Worm (Caenorhabditis elegans): ENCODE measurements around the gene C18D11.6.

- TF ChIP-seq fkh-10 (GFP tag; optimal IDR thresholded peaks at IDR 0.05), result no peak
- no peak for TF ChIP-seq pha-4 (tag; optimal IDR thresholded peaks at IDR 0.05)
- no peak for TF ChIP-seq sox-2 (GFP tag; IDR thresholded peaks at IDR 0.05)
- TF ChIP-seq ama-1 (optimal IDR thresholded peaks at IDR 0.05), result no peak
- TF ChIP-seq pag-3 (tag; optimal IDR thresholded peaks at IDR 0.05; ENCODE audit: borderline replicate concordance), result no peak
- no peak for TF ChIP-seq hlh-30 (tag; optimal IDR thresholded peaks at IDR 0.05; ENCODE audit: insufficient read depth)
- TF ChIP-seq ttx-3 (tag; optimal IDR thresholded peaks at IDR 0.05), result no peak
- no peak for TF ChIP-seq syd-9 (tag; optimal IDR thresholded peaks at IDR 0.05)
- no peak for TF ChIP-seq sdc-2 (tag; optimal IDR thresholded peaks at IDR 0.05)
Observed at ce11 chrIII:11777321-11777720, 33.0 kb upstream of the C18D11.6 start, which contains the start of gene mdt-21.

Data from whole organism, late embryonic.